Fruit fly (Drosophila melanogaster): ENCODE data around the gene CG7990.
A peak's percentile ranks its signal among the peaks of the same experiment; 100 is the strongest.

CG7990 gene

dm6 chrX:19225304-19225640 is 23.5 kb upstream of the CG7990 start (continued):
- TF ChIP-seq CG31441 (GFP tag; IDR thresholded peaks at IDR 0.05) (no peak), otp (GFP tag; IDR thresholded peaks at IDR 0.05) (no peak), CG13775 (GFP tag; optimal IDR thresholded peaks at IDR 0.05) (peak; percentile 13), Ada2b (GFP tag; IDR thresholded peaks at IDR 0.05) (no peak), CG33557 (GFP tag; optimal IDR thresholded peaks at IDR 0.05) (no peak), CG7556 (GFP tag; optimal IDR thresholded peaks at IDR 0.05) (no peak), Lim3 (GFP tag; IDR thresholded peaks at IDR 0.05) (no peak), CG7271 (tag; optimal IDR thresholded peaks at IDR 0.05) (no peak), odd (GFP tag; optimal IDR thresholded peaks at IDR 0.05) (no peak), Ets65A (GFP tag) (peak; percentile 3), CG17568 (GFP tag; optimal IDR thresholded peaks at IDR 0.05) (no peak), pan (optimal IDR thresholded peaks at IDR 0.05) (no peak), pan (GFP tag; optimal IDR thresholded peaks at IDR 0.05 in 1 of 2, IDR thresholded peaks at IDR 0.05 in 1 of 2) (peak in 1 of 2 experiments; percentile 20), CG3407 (GFP tag; optimal IDR thresholded peaks at IDR 0.05) (no peak), exex (tag; optimal IDR thresholded peaks at IDR 0.05) (no peak), jing (GFP tag; optimal IDR thresholded peaks at IDR 0.05) (no peak), CG33213 (GFP tag; optimal IDR thresholded peaks at IDR 0.05) (no peak), crol (GFP tag; IDR thresholded peaks at IDR 0.05) (peak; percentile 83), CG1603 (tag; optimal IDR thresholded peaks at IDR 0.05) (no peak), rib (GFP tag; IDR thresholded peaks at IDR 0.05) (peak; percentile 32; the same call in 1 of the 2 replicates), sr (GFP tag; IDR thresholded peaks at IDR 0.05) (0 out of 3 replicates have a peak, but pooled peaks have one; percentile 43), CG16813 (GFP tag; IDR thresholded peaks at IDR 0.05; ENCODE audit: partially characterized antibody) (no peak), toy (GFP tag; IDR thresholded peaks at IDR 0.05) (no peak), Blimp-1 (GFP tag; optimal IDR thresholded peaks at IDR 0.05) (peak; percentile 64), tup (GFP tag; optimal IDR thresholded peaks at IDR 0.05) (no peak), mld (GFP tag; IDR thresholded peaks at IDR 0.05; ENCODE audit: partially characterized antibody) (no peak), CG4854 (GFP tag; optimal IDR thresholded peaks at IDR 0.05) (no peak), Med (GFP tag) (peak; percentile 55), CG3065 (GFP tag; optimal IDR thresholded peaks at IDR 0.05) (no peak), CG8478 (optimal IDR thresholded peaks at IDR 0.05) (no peak), CG1832 (GFP tag; optimal IDR thresholded peaks at IDR 0.05) (no peak), ssp (GFP tag; IDR thresholded peaks at IDR 0.05) (no peak), CG9932 (GFP tag; IDR thresholded peaks at IDR 0.05) (0 out of 2 replicates have a peak, but pooled peaks have one; percentile 8), vvl (GFP tag; IDR thresholded peaks at IDR 0.05) (no peak), CG32532 (GFP tag; IDR thresholded peaks at IDR 0.05) (0 out of 2 replicates have a peak, but pooled peaks have one; percentile 13), Sox102F (GFP tag; optimal IDR thresholded peaks at IDR 0.05) (no peak), fd96Cb (tag; optimal IDR thresholded peaks at IDR 0.05) (no peak)

DNA sequence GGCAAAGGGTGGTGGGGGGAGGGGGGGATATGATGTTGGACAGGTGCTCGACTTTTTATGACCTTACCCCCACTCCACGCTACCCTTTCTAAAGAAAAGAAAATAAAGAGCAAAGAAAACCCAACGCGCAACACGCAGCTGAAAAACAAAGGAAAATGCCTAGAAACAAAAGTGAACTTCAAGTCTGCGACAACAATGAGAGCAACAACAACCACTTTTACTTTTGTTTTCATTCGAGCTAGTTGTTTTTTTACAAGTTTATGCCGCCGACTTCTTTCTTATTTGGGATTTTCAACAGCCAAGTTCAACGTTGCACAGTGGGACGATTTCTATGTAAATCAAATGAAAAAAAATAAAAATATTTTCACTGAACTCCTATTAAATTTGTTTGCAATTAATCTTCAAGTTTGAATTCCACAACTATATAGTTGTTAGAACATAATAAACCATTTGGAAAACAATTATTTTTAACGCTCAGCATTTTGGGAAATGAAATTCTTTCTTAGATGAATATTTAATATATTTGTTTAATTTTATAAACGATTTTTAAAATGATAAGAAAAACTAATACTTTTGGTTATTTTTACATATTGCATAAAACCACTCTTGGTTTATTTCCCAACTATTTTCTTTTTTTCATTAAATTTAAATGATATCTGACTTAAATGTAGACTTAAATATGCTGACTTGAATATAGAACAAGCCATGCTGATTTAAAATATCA is 23.0 kb upstream of the CG7990 start:
- TF ChIP-seq Fer2 (tag; optimal IDR thresholded peaks at IDR 0.05) (no peak), cwo (GFP tag; optimal IDR thresholded peaks at IDR 0.05) (peak; percentile 28), CG17829 (tag; optimal IDR thresholded peaks at IDR 0.05) (peak; percentile 47), bsh (GFP tag; optimal IDR thresholded peaks at IDR 0.05) (peak; percentile 10 to 50), Drgx (GFP tag; IDR thresholded peaks at IDR 0.05) (no peak), lab (GFP tag; optimal IDR thresholded peaks at IDR 0.05) (peak; percentile 20), D19A (tag; optimal IDR thresholded peaks at IDR 0.05) (peak; percentile 43), CG13424 (tag; optimal IDR thresholded peaks at IDR 0.05) (peak; percentile 38), ci (GFP tag; IDR thresholded peaks at IDR 0.05) (no peak), Asciz (GFP tag; optimal IDR thresholded peaks at IDR 0.05) (no peak), Fer3 (tag; optimal IDR thresholded peaks at IDR 0.05) (no peak), CG6689 (GFP tag; IDR thresholded peaks at IDR 0.05) (peak; percentile 42; the same call in 1 of the 2 replicates), row (GFP tag; IDR thresholded peaks at IDR 0.05) (peak; percentile 30; the same call in 1 of the 3 replicates), Oaz (GFP tag; IDR thresholded peaks at IDR 0.05) (no peak), h (optimal IDR thresholded peaks at IDR 0.05) (no peak), CG17361 (GFP tag; IDR thresholded peaks at IDR 0.05) (peak; percentile 89)

Data from whole organism, embryonic.